Fruit fly (Drosophila melanogaster) whole organism, embryonic: Measurements from ENCODE around the gene Tpr2.

Experiments
- Bteb2 ChIP-seq: fragments of 200-800 bp; sonication (Bioruptor generic); optimal IDR thresholded peaks from 2 replicates; lab custom pipeline; 2016; ENCODE audit warnings: missing biosample characterization, missing genetic modification characterization
- CG1024 ChIP-seq: fragments of 200-800 bp; sonication (Bioruptor generic); IDR thresholded peaks from 2 replicates; pipeline ENCODE4 v1.3.6; 2022; ENCODE audit warnings: missing biosample characterization, missing genetic modification characterization
- CG10979 ChIP-seq: fragments of 200-800 bp; sonication (Bioruptor generic); optimal IDR thresholded peaks from 2 replicates; lab custom pipeline; 2018; ENCODE audit warnings: missing biosample characterization, mild to moderate bottlenecking, missing genetic modification characterization, moderate library complexity
- CG11093 ChIP-seq: fragments of 200-800 bp; sonication (Bioruptor generic); IDR thresholded peaks from 3 replicates; pipeline ENCODE4 v1.3.6; 2022; ENCODE audit warnings: missing biosample characterization, missing genetic modification characterization
- CG11456 ChIP-seq: fragments of 200-800 bp; sonication (Bioruptor generic); IDR thresholded peaks from 3 replicates; pipeline ENCODE4 v1.3.6; 2022; ENCODE audit warnings: missing biosample characterization, missing genetic modification characterization
- CG11695 ChIP-seq: fragments of 200-800 bp; sonication (Bioruptor generic); IDR thresholded peaks from 3 replicates; pipeline ENCODE4 v1.3.6; 2022; ENCODE audit warnings: missing biosample characterization, missing genetic modification characterization
- CG12071 ChIP-seq: fragments of 200-800 bp; sonication (Bioruptor generic); optimal IDR thresholded peaks from 3 replicates; lab custom pipeline; 2018; ENCODE audit warnings: missing biosample characterization, mild to moderate bottlenecking, missing genetic modification characterization
- CG12219 ChIP-seq: fragments of 200-800 bp; sonication (Bioruptor generic); optimal IDR thresholded peaks from 3 replicates; lab custom pipeline; 2018; ENCODE audit warnings: missing biosample characterization, mild to moderate bottlenecking, missing genetic modification characterization
- CG1233 ChIP-seq: fragments of 200-800 bp; sonication (Bioruptor generic); optimal IDR thresholded peaks from 4 replicates; lab custom pipeline; 2018; ENCODE audit warnings: missing biosample characterization, mild to moderate bottlenecking, missing genetic modification characterization
- CG1529 ChIP-seq: fragments of 200-800 bp; sonication (Bioruptor generic); optimal IDR thresholded peaks from 3 replicates; lab custom pipeline; 2018; ENCODE audit warnings: missing biosample characterization, missing genetic modification characterization
- CG15514 ChIP-seq: fragments of 200-800 bp; sonication (Bioruptor generic); optimal IDR thresholded peaks from 3 replicates; lab custom pipeline; 2017; ENCODE audit warnings: missing biosample characterization, missing genetic modification characterization, mild to moderate bottlenecking, moderate library complexity, missing genetic modification reagents
- CG16813 ChIP-seq: fragments of 200-800 bp; sonication (Bioruptor generic); IDR thresholded peaks from 3 replicates; pipeline ENCODE4 v1.3.6; 2022; ENCODE audit warnings: missing biosample characterization, missing genetic modification characterization; ENCODE audit not compliant: partially characterized antibody
- CG17186 ChIP-seq: fragments of 200-800 bp; sonication (Bioruptor generic); optimal IDR thresholded peaks from 3 replicates; lab custom pipeline; 2017; ENCODE audit warnings: missing biosample characterization, missing genetic modification reagents, missing genetic modification characterization
- CG17829 ChIP-seq: fragments of 200-800 bp; optimal IDR thresholded peaks from 2 replicates; lab custom pipeline; 2019; ENCODE audit warnings: missing biosample characterization, mild to moderate bottlenecking, missing genetic modification characterization, moderate library complexity
- CG3281 ChIP-seq: fragments of 200-800 bp; sonication (Bioruptor generic); optimal IDR thresholded peaks from 3 replicates; lab custom pipeline; 2017; ENCODE audit warnings: missing biosample characterization, mild to moderate bottlenecking, missing genetic modification characterization
- CG3407 ChIP-seq: fragments of 200-800 bp; sonication (Bioruptor generic); optimal IDR thresholded peaks from 2 replicates; lab custom pipeline; 2018; ENCODE audit warnings: missing biosample characterization, mild to moderate bottlenecking, missing genetic modification characterization
- CG4360 ChIP-seq: fragments of 200-800 bp; sonication (Bioruptor generic); IDR thresholded peaks from 2 replicates; pipeline ENCODE4 v1.3.6; 2022; ENCODE audit warnings: missing biosample characterization, missing genetic modification characterization
- CG4404 ChIP-seq: fragments of 200-800 bp; sonication (Bioruptor generic); IDR thresholded peaks from 2 replicates; pipeline ENCODE4 v1.3.6; 2022; ENCODE audit warnings: missing biosample characterization, missing genetic modification characterization
- CG6654 ChIP-seq: fragments of 200-800 bp; sonication (Bioruptor generic); optimal IDR thresholded peaks from 2 replicates; lab custom pipeline; 2017; ENCODE audit warnings: missing biosample characterization, mild to moderate bottlenecking, missing genetic modification characterization
- CG6683 ChIP-seq: fragments of 200-800 bp; sonication (Bioruptor generic); optimal IDR thresholded peaks from 2 replicates; lab custom pipeline; 2017; ENCODE audit warnings: missing biosample characterization, mild to moderate bottlenecking, missing genetic modification characterization, missing genetic modification reagents
- CG6854 ChIP-seq: fragments of 200-800 bp; sonication (Bioruptor generic); optimal IDR thresholded peaks from 3 replicates; lab custom pipeline; 2017; ENCODE audit warnings: missing biosample characterization, mild to moderate bottlenecking, missing genetic modification characterization
- CG7556 ChIP-seq: fragments of 200-800 bp; sonication (Bioruptor generic); optimal IDR thresholded peaks from 2 replicates; lab custom pipeline; 2017; ENCODE audit warnings: missing biosample characterization, mild to moderate bottlenecking, missing genetic modification characterization
- CG8290 ChIP-seq, 3 experiments: fragments of 200-800 bp; sonication (Bioruptor generic); optimal IDR thresholded peaks; 2 replicates each; lab custom pipeline; 2016 to 2019; ENCODE audit warnings: missing biosample characterization in 3 of 3, missing genetic modification characterization in 3 of 3, mild to moderate bottlenecking in 2 of 3, moderate library complexity in 1 of 3
- CG8924 ChIP-seq: fragments of 200-800 bp; optimal IDR thresholded peaks from 3 replicates; lab custom pipeline; 2019; ENCODE audit warnings: missing biosample characterization, mild to moderate bottlenecking, missing genetic modification characterization, moderate library complexity
- Dfd ChIP-seq, 2 experiments: fragments of >200 bp; optimal IDR thresholded peaks; 2 replicates each; lab custom pipeline; 2017; ENCODE audit warnings: missing biosample characterization in 2 of 2, missing genetic modification characterization in 2 of 2
- Ets65A ChIP-seq: fragments of 200-800 bp; sonication (Bioruptor generic); peaks from one replicate; lab custom pipeline; 2016; ENCODE audit warnings: missing biosample characterization, missing genetic modification characterization
- Gsc ChIP-seq: fragments of 200-800 bp; sonication (Bioruptor generic); IDR thresholded peaks from 2 replicates; pipeline ENCODE4 v1.3.6; 2022; ENCODE audit warnings: missing biosample characterization, missing genetic modification characterization
- Hand ChIP-seq: fragments of 200-800 bp; sonication (Bioruptor generic); optimal IDR thresholded peaks from 2 replicates; lab custom pipeline; 2017; ENCODE audit warnings: mild to moderate bottlenecking, missing biosample characterization, missing genetic modification reagents, missing genetic modification characterization
- PHDP ChIP-seq: fragments of 200-800 bp; sonication (Bioruptor generic); optimal IDR thresholded peaks from 3 replicates; lab custom pipeline; 2018; ENCODE audit warnings: missing biosample characterization, mild to moderate bottlenecking, missing genetic modification characterization, moderate library complexity
- Side ChIP-seq: fragments of 200-800 bp; sonication (Bioruptor generic); optimal IDR thresholded peaks from 2 replicates; lab custom pipeline; 2016; ENCODE audit warnings: missing biosample characterization, missing genetic modification characterization
- Xbp1 ChIP-seq: fragments of 200-800 bp; sonication (Bioruptor generic); optimal IDR thresholded peaks from 3 replicates; lab custom pipeline; 2016; ENCODE audit warnings: missing biosample characterization, mild to moderate bottlenecking, missing genetic modification characterization
- bbx ChIP-seq: fragments of 200-800 bp; sonication (Bioruptor generic); IDR thresholded peaks from 2 replicates; pipeline ENCODE4 v1.3.6; 2022; ENCODE audit warnings: missing biosample characterization, missing genetic modification characterization; ENCODE audit not compliant: partially characterized antibody
- caup ChIP-seq: fragments of 200-800 bp; sonication (Bioruptor generic); optimal IDR thresholded peaks from 3 replicates; lab custom pipeline; 2017; ENCODE audit warnings: missing biosample characterization, mild to moderate bottlenecking, missing genetic modification characterization, moderate library complexity; ENCODE audit not compliant: severe bottlenecking
- danr ChIP-seq: fragments of 200-800 bp; sonication (Bioruptor generic); IDR thresholded peaks from 2 replicates; pipeline ENCODE4 v1.3.6; 2022; ENCODE audit warnings: missing biosample characterization, missing genetic modification characterization
- ewg ChIP-seq: fragments of 200-800 bp; sonication (Bioruptor generic); optimal IDR thresholded peaks from 3 replicates; lab custom pipeline; 2017; ENCODE audit warnings: mild to moderate bottlenecking, missing biosample characterization, missing genetic modification reagents, missing genetic modification characterization
- fd102C ChIP-seq: fragments of 200-800 bp; sonication (Bioruptor generic); optimal IDR thresholded peaks from 2 replicates; lab custom pipeline; 2018; ENCODE audit warnings: missing biosample characterization, mild to moderate bottlenecking, missing genetic modification characterization, moderate library complexity
- ftz-f1 ChIP-seq: fragments of 200-800 bp; sonication (Bioruptor generic); optimal IDR thresholded peaks from 2 replicates; lab custom pipeline; 2016; ENCODE audit warnings: missing biosample characterization, missing genetic modification characterization
- gro ChIP-seq: fragments of 200-800 bp; sonication (Bioruptor generic); optimal IDR thresholded peaks from 2 replicates; lab custom pipeline; 2016; ENCODE audit warnings: missing biosample characterization, missing genetic modification characterization
- insv ChIP-seq, 2 experiments: fragments of 200-800 bp; sonication (Bioruptor generic); optimal IDR thresholded peaks; 3 replicates each; lab custom pipeline; 2016 to 2018; ENCODE audit warnings: missing biosample characterization in 2 of 2, missing genetic modification characterization in 2 of 2
- nerfin-2 ChIP-seq: fragments of 200-800 bp; sonication (Bioruptor generic); IDR thresholded peaks from 2 replicates; pipeline ENCODE4 v1.3.6; 2022; ENCODE audit warnings: missing biosample characterization, missing genetic modification characterization; ENCODE audit not compliant: partially characterized antibody
- pita ChIP-seq: fragments of 200-800 bp; sonication (Bioruptor generic); optimal IDR thresholded peaks from 2 replicates; lab custom pipeline; 2017; ENCODE audit warnings: missing biosample characterization, mild to moderate bottlenecking, missing genetic modification characterization
- prd ChIP-seq, 3 experiments: fragments of >200 bp in 2 of 3; fragments of 200-800 bp in 1 of 3; sonication (Bioruptor generic) in 1 of 3; optimal IDR thresholded peaks in 2 of 3; IDR thresholded peaks in 1 of 3; 2 replicates in 2 of 3; 3 replicates in 1 of 3; pipeline versions ENCODE4 v1.3.6 to Lab custom; 2017 to 2022; ENCODE audit warnings: missing biosample characterization in 1 of 3, missing genetic modification characterization in 1 of 3
- tgo ChIP-seq: fragments of 200-800 bp; sonication (Bioruptor generic); IDR thresholded peaks from 3 replicates; pipeline ENCODE4 v1.3.6; 2022; ENCODE audit warnings: missing biosample characterization, missing genetic modification characterization
- trem ChIP-seq: fragments of 200-800 bp; optimal IDR thresholded peaks from 3 replicates; lab custom pipeline; 2019; ENCODE audit warnings: missing biosample characterization, mild to moderate bottlenecking, missing genetic modification characterization, moderate library complexity
- wor ChIP-seq: fragments of 200-800 bp; sonication (Bioruptor generic); IDR thresholded peaks from 2 replicates; pipeline ENCODE4 v1.3.6; 2022; ENCODE audit warnings: missing biosample characterization, missing genetic modification characterization
- z ChIP-seq: fragments of 200-800 bp; sonication (Bioruptor generic); IDR thresholded peaks from 3 replicates; pipeline ENCODE4 v1.3.6; 2022; ENCODE audit warnings: missing biosample characterization, missing genetic modification characterization
- zf30C ChIP-seq: fragments of 200-800 bp; sonication (Bioruptor generic); optimal IDR thresholded peaks from 3 replicates; lab custom pipeline; 2018; ENCODE audit warnings: missing biosample characterization, mild to moderate bottlenecking, missing genetic modification characterization

Gene Tpr2

DNA sequence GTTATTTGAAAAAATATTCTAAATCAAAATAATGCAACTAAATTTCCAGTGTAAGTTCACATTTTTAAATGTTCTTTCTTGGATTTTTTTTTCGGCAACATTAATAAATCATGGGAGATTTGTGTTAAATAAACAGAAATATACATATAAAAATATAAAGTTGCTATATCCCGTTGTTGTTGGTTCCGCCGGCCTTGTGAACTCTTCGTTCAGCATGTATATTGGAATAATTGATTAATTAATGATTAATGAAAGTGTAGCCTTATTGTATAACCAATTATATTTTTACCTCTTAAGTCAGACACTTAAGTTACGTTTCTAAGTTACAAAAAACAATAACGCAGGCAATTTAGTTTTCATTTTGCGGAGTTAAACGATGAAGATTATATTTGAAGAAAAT is 15.9 kb downstream of the Tpr2 start:
- TF ChIP-seq CG1024 (GFP tag; lab: Robert Waterston, UW) (no peak), CG4360 (GFP tag; lab: Robert Waterston, UW) (0 out of 2 replicates have a peak, but pooled peaks have one; percentile 16)

DNA sequence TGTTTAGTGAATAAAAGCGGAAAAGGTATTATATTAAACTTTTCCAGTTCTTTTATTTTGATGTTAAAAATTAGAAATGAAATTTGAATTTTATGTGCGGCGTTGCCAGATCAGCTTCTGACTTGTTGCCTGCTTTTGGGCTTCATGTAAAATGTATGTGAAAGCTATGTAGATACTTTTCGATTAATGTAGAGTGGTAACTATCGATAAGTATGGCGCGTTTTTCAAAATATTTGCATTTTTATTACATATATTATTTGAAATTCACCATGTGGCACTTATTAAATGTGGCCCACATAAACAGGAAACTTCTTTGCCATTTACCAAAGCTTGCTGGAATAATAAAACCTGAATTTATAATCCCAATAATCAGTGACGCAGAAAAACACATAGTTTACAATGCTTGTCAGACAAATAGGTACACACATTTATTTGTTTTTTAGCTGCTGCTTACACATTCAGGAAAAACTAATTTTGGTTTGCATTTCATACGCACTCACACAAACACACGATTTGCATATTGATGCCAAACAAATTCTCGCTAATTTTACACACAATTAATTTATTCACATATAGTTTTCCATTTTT is 16.4 kb downstream of the Tpr2 start:
- TF ChIP-seq CG12219 (no peak), ftz-f1 (GFP tag; lab: Kevin White, UChicago) (no peak), fd102C (GFP tag; lab: Kevin White, UChicago) (no peak), CG7556 (GFP tag; lab: Kevin White, UChicago) (no peak), CG4404 (no peak), zf30C (GFP tag; lab: Kevin White, UChicago) (no peak), CG12071 (GFP tag; lab: Kevin White, UChicago) (no peak), Ets65A (GFP tag; lab: Kevin White, UChicago) (no peak), ewg (GFP tag; lab: Kevin White, UChicago) (no peak), Hand (no peak), tgo (no peak), CG11093 (GFP tag; lab: Robert Waterston, UW) (no peak), CG8924 (tag; lab: Kevin White, UChicago) (no peak), CG6683 (GFP tag; lab: Kevin White, UChicago) (no peak), gro (peak; percentile 10), wor (GFP tag; lab: Robert Waterston, UW) (no peak), z (GFP tag; lab: Robert Waterston, UW) (no peak), CG3281 (no peak), Bteb2 (GFP tag; lab: Kevin White, UChicago) (no peak), CG6654 (GFP tag; lab: Kevin White, UChicago) (no peak), danr (no peak), Xbp1 (no peak), Side (no peak), caup (GFP tag; lab: Kevin White, UChicago) (no peak), CG3407 (GFP tag; lab: Kevin White, UChicago) (no peak), CG16813 (peak; percentile 65), CG1233 (GFP tag; lab: Kevin White, UChicago) (no peak), CG10979 (tag; lab: Kevin White, UChicago) (no peak), trem (peak; percentile 74), CG17186 (GFP tag; lab: Kevin White, UChicago) (no peak), CG8290 (GFP tag; optimal IDR thresholded peaks at IDR 0.05; lab: Kevin White, UChicago) (no peak), CG8290 (tag; optimal IDR thresholded peaks at IDR 0.05; lab: Kevin White, UChicago) (no peak), pita (GFP tag; lab: Kevin White, UChicago) (no peak), Gsc (GFP tag; lab: Robert Waterston, UW) (no peak), CG11695 (GFP tag; lab: Robert Waterston, UW) (no peak), CG11456 (GFP tag; lab: Robert Waterston, UW) (no peak), bbx (peak; percentile 66), CG17829 (tag; lab: Kevin White, UChicago) (no peak), CG1529 (GFP tag; lab: Kevin White, UChicago) (no peak), CG15514 (peak; percentile 37), CG6854 (GFP tag; lab: Kevin White, UChicago) (no peak), PHDP (tag; lab: Kevin White, UChicago) (no peak), nerfin-2 (GFP tag; lab: Robert Waterston, UW) (0 out of 2 replicates have a peak, but pooled peaks have one; percentile 9), insv (GFP tag; optimal IDR thresholded peaks at IDR 0.05; lab: Kevin White, UChicago) (no peak), prd (optimal IDR thresholded peaks at IDR 0.05; lab: Kevin White, UChicago) (no peak), prd (GFP tag; IDR thresholded peaks at IDR 0.05; lab: Robert Waterston, UW) (no peak), Dfd (GFP tag; optimal IDR thresholded peaks at IDR 0.05; lab: Kevin White, UChicago) (no peak)
